Worm (Caenorhabditis elegans) whole organism, mixed stage, embryonic: ENCODE measurements around the gene clec-239.

Source experiments
- lsy-2 ChIP-seq: fragments of 150-350 bp; optimal IDR thresholded peaks from 2 replicates; lab custom pipeline; 2014; ENCODE audit warnings: missing biosample characterization, missing genetic modification characterization
- nhr-12 ChIP-seq: fragments of 150-350 bp; optimal IDR thresholded peaks from 2 replicates; lab custom pipeline; 2014; ENCODE audit warnings: missing biosample characterization, missing genetic modification characterization
- unc-62 ChIP-seq: fragments of 150-350 bp; optimal IDR thresholded peaks from 2 replicates; lab custom pipeline; 2014; ENCODE audit warnings: missing biosample characterization, missing genetic modification reagents, missing genetic modification characterization

DNA sequence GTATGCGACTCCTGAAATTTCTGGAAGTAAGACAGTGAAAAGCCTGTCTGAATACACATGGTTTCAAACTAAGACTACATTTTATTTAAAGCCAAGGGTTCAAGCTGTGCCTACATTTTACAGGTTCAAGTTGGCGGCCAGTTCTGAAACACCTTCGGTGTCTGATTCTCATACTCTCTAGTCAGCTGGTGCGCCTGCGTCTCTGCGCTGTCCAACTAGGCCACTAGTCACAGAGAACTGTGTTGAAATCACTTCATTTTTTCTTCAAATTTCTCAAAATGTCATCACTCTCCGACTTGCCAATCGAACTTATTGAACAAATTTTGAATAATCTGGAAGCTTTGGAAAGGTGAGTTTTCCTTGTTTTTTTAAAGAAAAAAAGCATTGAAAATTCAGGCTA is 10.3 kb downstream of the clec-239 start, which contains the start of gene fbxa-90:
- no peak for TF ChIP-seq nhr-12 (tag; lab: Kevin White, UChicago)
- no peak for TF ChIP-seq lsy-2
- TF ChIP-seq unc-62 (GFP tag; lab: Kevin White, UChicago), result no peak
